Worm (Caenorhabditis elegans) whole organism, early embryonic: ENCODE results near the gene Y8A9A.2.

Experiments
- aly-1 ChIP-seq: sonication (generic microtip); optimal IDR thresholded peaks from 2 replicates; lab custom pipeline; 2016; ENCODE audit warnings: missing genetic modification characterization, missing compliant biosample characterization
- ama-1 ChIP-seq: fragments of 150-350 bp; optimal IDR thresholded peaks from 2 replicates; lab custom pipeline; 2014
- ceh-13 ChIP-seq: fragments of 200-800 bp; sonication (Bioruptor generic); optimal IDR thresholded peaks from 2 replicates; lab custom pipeline; 2018; ENCODE audit warnings: mild to moderate bottlenecking, missing genetic modification characterization, missing compliant biosample characterization
- ets-7 ChIP-seq: sonication (generic microtip); optimal IDR thresholded peaks from 2 replicates; lab custom pipeline; 2016; ENCODE audit warnings: missing genotype, missing genetic modification characterization, missing compliant biosample characterization
- flt-1 ChIP-seq: fragments of 200-800 bp; sonication (Bioruptor generic); IDR thresholded peaks from 2 replicates; pipeline ENCODE4 v1.3.6; 2022; ENCODE audit warnings: missing genetic modification characterization, missing compliant biosample characterization
- hmbx-1 ChIP-seq: sonication (generic microtip); optimal IDR thresholded peaks from 2 replicates; lab custom pipeline; 2016; ENCODE audit warnings: mild to moderate bottlenecking, missing genetic modification characterization, missing compliant biosample characterization
- hmg-4 ChIP-seq: fragments of 200-800 bp; sonication (Bioruptor generic); optimal IDR thresholded peaks from 2 replicates; lab custom pipeline; 2018; ENCODE audit warnings: mild to moderate bottlenecking, missing genetic modification characterization, missing compliant biosample characterization
- hnd-1 ChIP-seq: sonication (generic microtip); optimal IDR thresholded peaks from 2 replicates; lab custom pipeline; 2016; ENCODE audit warnings: missing genetic modification characterization, missing compliant biosample characterization
- scrt-1 ChIP-seq: fragments of 200-800 bp; sonication (Bioruptor generic); IDR thresholded peaks from 2 replicates; pipeline ENCODE4 v1.3.6; 2022; ENCODE audit warnings: missing genetic modification characterization, missing compliant biosample characterization
- sea-1 ChIP-seq: fragments of 200-800 bp; sonication (Bioruptor generic); conservative IDR thresholded peaks from 2 replicates; pipeline ENCODE4 v1.3.6; 2022; ENCODE audit warnings: missing genetic modification characterization, missing compliant biosample characterization
- tra-4 ChIP-seq: sonication (generic microtip); optimal IDR thresholded peaks from 2 replicates; lab custom pipeline; 2017; ENCODE audit warnings: missing genetic modification characterization, missing compliant biosample characterization

- TF ChIP-seq aly-1: no peak
- no peak for TF ChIP-seq ama-1
- no peak for TF ChIP-seq hmg-4
- TF ChIP-seq ceh-13 (GFP tag; lab: Kevin White, UChicago): no peak
- TF ChIP-seq tra-4: no peak
- no peak for TF ChIP-seq sea-1 (GFP tag; lab: Robert Waterston, UW)
- no peak for TF ChIP-seq ets-7 (tag; lab: Kevin White, UChicago)
- TF ChIP-seq scrt-1 (GFP tag; lab: Robert Waterston, UW): no peak
- TF ChIP-seq hmbx-1 (tag; lab: Kevin White, UChicago): no peak
- no peak for TF ChIP-seq flt-1 (GFP tag; lab: Robert Waterston, UW)
- no peak for TF ChIP-seq hnd-1 (tag; lab: Kevin White, UChicago)
These were observed 32.4 kb downstream of the Y8A9A.2 start, which contains the start of gene F54D10.8 for ce11 chrII:3827801-3828200.
